Worm (Caenorhabditis elegans): ENCODE data around the gene F22E5.6.

ce11 chrII:2700229-2700628, 50.6 kb downstream of the F22E5.6 start, which contains the start of gene sri-61:
- TF ChIP-seq nhr-11 (tag; optimal IDR thresholded peaks at IDR 0.05) (no peak), lin-35 (GFP tag; optimal IDR thresholded peaks at IDR 0.05) (no peak), pax-3 (tag; optimal IDR thresholded peaks at IDR 0.05) (no peak), rnt-1 (tag; optimal IDR thresholded peaks at IDR 0.05) (no peak), snpc-4 (tag; optimal IDR thresholded peaks at IDR 0.05) (no peak), egl-27 (tag; optimal IDR thresholded peaks at IDR 0.05) (no peak), elt-3 (tag; optimal IDR thresholded peaks at IDR 0.05) (no peak), irx-1 (tag; optimal IDR thresholded peaks at IDR 0.05) (no peak)

Data from whole organism, L1 larva.